Fruit fly (Drosophila melanogaster) whole organism, embryonic: ENCODE results near the gene CG17111.

Experiments used
- Aef1 ChIP-seq: fragments of 200-800 bp; sonication (Bioruptor generic); IDR thresholded peaks from 3 replicates; pipeline ENCODE4 v1.3.6; 2022; ENCODE audit warnings: missing biosample characterization, missing genetic modification characterization
- CG1024 ChIP-seq: fragments of 200-800 bp; sonication (Bioruptor generic); IDR thresholded peaks from 2 replicates; pipeline ENCODE4 v1.3.6; 2022; ENCODE audit warnings: missing biosample characterization, missing genetic modification characterization
- CG10366 ChIP-seq: fragments of 200-800 bp; sonication (Bioruptor generic); IDR thresholded peaks from 2 replicates; pipeline ENCODE4 v1.3.6; 2022; ENCODE audit warnings: missing biosample characterization, missing genetic modification characterization
- CG10543 ChIP-seq: fragments of 200-800 bp; sonication (Bioruptor generic); optimal IDR thresholded peaks from 3 replicates; lab custom pipeline; 2017; ENCODE audit warnings: missing biosample characterization, mild to moderate bottlenecking, missing genetic modification characterization, moderate library complexity
- CG10565 ChIP-seq: fragments of 200-800 bp; sonication (Bioruptor generic); optimal IDR thresholded peaks from 3 replicates; lab custom pipeline; 2016; ENCODE audit warnings: missing biosample characterization, mild to moderate bottlenecking, missing genetic modification characterization
- CG13424 ChIP-seq: fragments of 200-800 bp; sonication (Bioruptor generic); optimal IDR thresholded peaks from 2 replicates; lab custom pipeline; 2019; ENCODE audit warnings: missing biosample characterization, mild to moderate bottlenecking, missing genetic modification characterization, moderate library complexity
- CG14667 ChIP-seq: fragments of 200-800 bp; sonication (Bioruptor generic); IDR thresholded peaks from 2 replicates; pipeline ENCODE4 v1.3.6; 2022; ENCODE audit warnings: missing biosample characterization, missing genetic modification characterization
- CG17186 ChIP-seq: fragments of 200-800 bp; sonication (Bioruptor generic); optimal IDR thresholded peaks from 3 replicates; lab custom pipeline; 2017; ENCODE audit warnings: missing biosample characterization, missing genetic modification reagents, missing genetic modification characterization
- CG2202 ChIP-seq: fragments of 200-800 bp; sonication (Bioruptor generic); optimal IDR thresholded peaks from 2 replicates; lab custom pipeline; 2018; ENCODE audit warnings: missing biosample characterization, mild to moderate bottlenecking, missing genetic modification characterization
- CG4707 ChIP-seq: fragments of 200-800 bp; sonication (Bioruptor generic); optimal IDR thresholded peaks from 2 replicates; lab custom pipeline; 2018; ENCODE audit warnings: missing biosample characterization, mild to moderate bottlenecking, missing genetic modification characterization, moderate library complexity
- CG6254 ChIP-seq: fragments of 200-800 bp; sonication (Bioruptor generic); optimal IDR thresholded peaks from 3 replicates; lab custom pipeline; 2017; ENCODE audit warnings: mild to moderate bottlenecking, missing biosample characterization, missing genetic modification reagents, missing genetic modification characterization
- CG6854 ChIP-seq: fragments of 200-800 bp; sonication (Bioruptor generic); optimal IDR thresholded peaks from 3 replicates; lab custom pipeline; 2017; ENCODE audit warnings: missing biosample characterization, mild to moderate bottlenecking, missing genetic modification characterization
- CG9932 ChIP-seq: fragments of 200-800 bp; sonication (Bioruptor generic); IDR thresholded peaks from 2 replicates; pipeline ENCODE4 v1.3.6; 2022; ENCODE audit warnings: missing biosample characterization, missing genetic modification characterization
- Camta ChIP-seq: fragments of 200-800 bp; sonication (Bioruptor generic); optimal IDR thresholded peaks from 2 replicates; lab custom pipeline; 2016; ENCODE audit warnings: missing biosample characterization, missing genetic modification characterization
- CrebB ChIP-seq: fragments of 200-800 bp; sonication (Bioruptor generic); optimal IDR thresholded peaks from 3 replicates; lab custom pipeline; 2018; ENCODE audit warnings: missing biosample characterization, mild to moderate bottlenecking, missing genetic modification characterization
- Doc2 ChIP-seq: fragments of 200-800 bp; sonication (Bioruptor generic); IDR thresholded peaks from 2 replicates; pipeline ENCODE4 v1.3.6; 2022; ENCODE audit warnings: missing biosample characterization, missing genetic modification characterization
- Fer3 ChIP-seq: fragments of 200-800 bp; sonication (Bioruptor generic); optimal IDR thresholded peaks from 2 replicates; lab custom pipeline; 2018; ENCODE audit warnings: missing biosample characterization, mild to moderate bottlenecking, missing genetic modification characterization, moderate library complexity
- HLH3B ChIP-seq: fragments of 200-800 bp; sonication (Bioruptor generic); IDR thresholded peaks from 2 replicates; pipeline ENCODE4 v1.3.6; 2022; ENCODE audit warnings: missing biosample characterization, missing genetic modification characterization
- Hand ChIP-seq: fragments of 200-800 bp; sonication (Bioruptor generic); optimal IDR thresholded peaks from 2 replicates; lab custom pipeline; 2017; ENCODE audit warnings: mild to moderate bottlenecking, missing biosample characterization, missing genetic modification reagents, missing genetic modification characterization
- Hmr ChIP-seq: fragments of 200-800 bp; sonication (Bioruptor generic); optimal IDR thresholded peaks from 3 replicates; lab custom pipeline; 2017; ENCODE audit warnings: mild to moderate bottlenecking, missing biosample characterization, missing genetic modification reagents, missing genetic modification characterization
- Hr39 ChIP-seq: fragments of >200 bp; optimal IDR thresholded peaks from 2 replicates; lab custom pipeline; 2017
- MBD-R2 ChIP-seq: fragments of 200-800 bp; sonication (Bioruptor generic); IDR thresholded peaks from 2 replicates; pipeline ENCODE4 v1.3.6; 2022; ENCODE audit warnings: missing biosample characterization, missing genetic modification characterization
- NFAT ChIP-seq: fragments of 200-800 bp; sonication (Bioruptor generic); IDR thresholded peaks from 2 replicates; pipeline ENCODE4 v1.3.6; 2022; ENCODE audit warnings: missing biosample characterization, missing genetic modification characterization
- Nf-YB ChIP-seq: fragments of 200-800 bp; sonication (Bioruptor generic); optimal IDR thresholded peaks from 3 replicates; lab custom pipeline; 2019; ENCODE audit warnings: missing biosample characterization, mild to moderate bottlenecking, missing genetic modification characterization, moderate library complexity
- Oli ChIP-seq: fragments of 200-800 bp; sonication (Bioruptor generic); optimal IDR thresholded peaks from 2 replicates; lab custom pipeline; 2018; ENCODE audit warnings: missing biosample characterization, mild to moderate bottlenecking, missing genetic modification characterization, moderate library complexity
- Pdp1 ChIP-seq, 2 experiments: fragments of 200-800 bp; sonication (Bioruptor generic); optimal IDR thresholded peaks; 3 replicates each; lab custom pipeline; 2016; ENCODE audit warnings: missing biosample characterization in 2 of 2, missing genetic modification characterization in 2 of 2, mild to moderate bottlenecking in 1 of 2, moderate library complexity in 1 of 2
- Ptx1 ChIP-seq: fragments of 200-800 bp; sonication (Bioruptor generic); IDR thresholded peaks from 2 replicates; pipeline ENCODE4 v1.3.6; 2022; ENCODE audit warnings: missing biosample characterization, missing genetic modification characterization
- Side ChIP-seq: fragments of 200-800 bp; sonication (Bioruptor generic); optimal IDR thresholded peaks from 2 replicates; lab custom pipeline; 2016; ENCODE audit warnings: missing biosample characterization, missing genetic modification characterization
- Sry-δ ChIP-seq: fragments of 200-800 bp; sonication (Bioruptor generic); optimal IDR thresholded peaks from 2 replicates; lab custom pipeline; 2016; ENCODE audit warnings: missing biosample characterization, missing genetic modification characterization
- Xrp1 ChIP-seq: fragments of 200-800 bp; sonication (Bioruptor generic); IDR thresholded peaks from 2 replicates; pipeline ENCODE4 v1.3.6; 2022; ENCODE audit warnings: missing biosample characterization, missing genetic modification characterization
- ac ChIP-seq: fragments of 200-800 bp; sonication (Bioruptor generic); optimal IDR thresholded peaks from 3 replicates; lab custom pipeline; 2017; ENCODE audit warnings: missing biosample characterization, mild to moderate bottlenecking, missing genetic modification characterization
- ato ChIP-seq: fragments of 200-800 bp; sonication (Bioruptor generic); IDR thresholded peaks from 2 replicates; pipeline ENCODE4 v1.3.6; 2022; ENCODE audit warnings: missing biosample characterization, missing genetic modification characterization; ENCODE audit not compliant: partially characterized antibody
- bbx ChIP-seq: fragments of 200-800 bp; sonication (Bioruptor generic); IDR thresholded peaks from 2 replicates; pipeline ENCODE4 v1.3.6; 2022; ENCODE audit warnings: missing biosample characterization, missing genetic modification characterization; ENCODE audit not compliant: partially characterized antibody
- bigmax ChIP-seq: fragments of 200-800 bp; sonication (Bioruptor generic); optimal IDR thresholded peaks from 2 replicates; lab custom pipeline; 2018; ENCODE audit warnings: missing biosample characterization, mild to moderate bottlenecking, missing genetic modification characterization
- chinmo ChIP-seq: fragments of 200-800 bp; sonication (Bioruptor generic); IDR thresholded peaks from 4 replicates; pipeline ENCODE4 v1.3.6; 2022; ENCODE audit warnings: missing biosample characterization, missing genetic modification characterization; ENCODE audit not compliant: partially characterized antibody
- jumu ChIP-seq: fragments of 200-800 bp; sonication (Bioruptor generic); optimal IDR thresholded peaks from 3 replicates; lab custom pipeline; 2016; ENCODE audit warnings: missing biosample characterization, missing genetic modification characterization
- klu ChIP-seq: fragments of 200-800 bp; sonication (Bioruptor generic); IDR thresholded peaks from 2 replicates; pipeline ENCODE4 v1.3.6; 2022; ENCODE audit warnings: missing biosample characterization, missing genetic modification characterization
- lola ChIP-seq, 3 experiments: fragments of >200 bp in 2 of 3; fragments of 200-800 bp in 1 of 3; sonication (Bioruptor generic) in 1 of 3; optimal IDR thresholded peaks; 2 replicates each; lab custom pipeline; 2017 to 2019; ENCODE audit warnings: missing biosample characterization in 3 of 3, missing genetic modification characterization in 3 of 3, mild to moderate bottlenecking in 1 of 3, moderate library complexity in 1 of 3
- lov ChIP-seq, 2 experiments: fragments of 200-800 bp in 1 of 2; fragments of >200 bp in 1 of 2; sonication (Bioruptor generic) in 1 of 2; IDR thresholded peaks in 1 of 2; optimal IDR thresholded peaks in 1 of 2; 2 replicates in 1 of 2; 3 replicates in 1 of 2; pipeline versions ENCODE4 v1.3.6 to Lab custom; 2017 to 2022; ENCODE audit warnings: missing biosample characterization in 1 of 2, missing genetic modification characterization in 1 of 2
- nerfin-2 ChIP-seq: fragments of 200-800 bp; sonication (Bioruptor generic); IDR thresholded peaks from 2 replicates; pipeline ENCODE4 v1.3.6; 2022; ENCODE audit warnings: missing biosample characterization, missing genetic modification characterization; ENCODE audit not compliant: partially characterized antibody
- sens ChIP-seq: fragments of 200-800 bp; sonication (Bioruptor generic); peaks from one replicate; lab custom pipeline; 2016; ENCODE audit warnings: missing biosample characterization, missing genetic modification characterization
- sisA ChIP-seq: fragments of 200-800 bp; sonication (Bioruptor generic); IDR thresholded peaks from 2 replicates; pipeline ENCODE4 v1.3.6; 2022; ENCODE audit warnings: missing biosample characterization, missing genetic modification characterization
- sqz ChIP-seq: fragments of 200-800 bp; sonication (Bioruptor generic); optimal IDR thresholded peaks from 3 replicates; lab custom pipeline; 2018; ENCODE audit warnings: missing biosample characterization, mild to moderate bottlenecking, missing genetic modification characterization
- tgo ChIP-seq: fragments of 200-800 bp; sonication (Bioruptor generic); IDR thresholded peaks from 3 replicates; pipeline ENCODE4 v1.3.6; 2022; ENCODE audit warnings: missing biosample characterization, missing genetic modification characterization
- tin ChIP-seq: fragments of 200-800 bp; sonication (Bioruptor generic); optimal IDR thresholded peaks from 3 replicates; lab custom pipeline; 2016; ENCODE audit warnings: missing biosample characterization, missing genetic modification characterization
- tio ChIP-seq: fragments of 200-800 bp; sonication (Bioruptor generic); optimal IDR thresholded peaks from 2 replicates; lab custom pipeline; 2017; ENCODE audit warnings: missing biosample characterization, missing genetic modification characterization, inconsistent platforms
- tup ChIP-seq: fragments of 200-800 bp; sonication (Bioruptor generic); optimal IDR thresholded peaks from 2 replicates; lab custom pipeline; 2016; ENCODE audit warnings: missing biosample characterization, mild to moderate bottlenecking, missing genetic modification characterization, moderate library complexity
- vfl ChIP-seq: fragments of 200-800 bp; sonication (Bioruptor generic); optimal IDR thresholded peaks from 2 replicates; lab custom pipeline; 2016; ENCODE audit warnings: missing biosample characterization, missing genetic modification characterization
- wdn ChIP-seq: fragments of 200-800 bp; sonication (Bioruptor generic); IDR thresholded peaks from 2 replicates; pipeline ENCODE4 v1.3.6; 2022; ENCODE audit warnings: missing biosample characterization, missing genetic modification characterization

CG17111 gene

dm6 chr3R:23053936-23054335 lies 13.1 kb downstream of the CG17111 start, which contains the start of gene p53 (continued):
- TF ChIP-seq CG2202 (tag; lab: Kevin White, UChicago) (peak; percentile 60), sisA (GFP tag; lab: Robert Waterston, UW) (peak; percentile 24; the same call in 1 of the 2 replicates), CG9932 (GFP tag; lab: Robert Waterston, UW) (peak; percentile 75), CG10565 (GFP tag; lab: Kevin White, UChicago) (no peak), bigmax (peak; percentile 52), CG17186 (GFP tag; lab: Kevin White, UChicago) (peak; percentile 73), CG10543 (GFP tag; lab: Kevin White, UChicago) (peak; percentile 65), tgo (GFP tag; lab: Robert Waterston, UW) (peak; percentile 60; the same call in 2 of the 3 replicates), lov (optimal IDR thresholded peaks at IDR 0.05; lab: Kevin White, UChicago) (no peak), lov (GFP tag; IDR thresholded peaks at IDR 0.05; lab: Robert Waterston, UW) (peak; percentile 84; the same call in 2 of the 3 replicates), tup (no peak), Nf-YB (GFP tag; lab: Kevin White, UChicago) (peak; percentile 50), vfl (GFP tag; lab: Kevin White, UChicago) (peak; percentile 39), Side (GFP tag; lab: Kevin White, UChicago) (peak; percentile 71), lola (GFP tag; optimal IDR thresholded peaks at IDR 0.05; lab: Kevin White, UChicago) (peak in 1 of 3 experiments; percentile 45), Xrp1 (GFP tag; lab: Robert Waterston, UW) (no peak), Doc2 (no peak), Ptx1 (GFP tag; lab: Robert Waterston, UW) (peak; percentile 68), klu (GFP tag; lab: Robert Waterston, UW) (peak; percentile 42; the same call in 1 of the 2 replicates), CG13424 (tag; lab: Kevin White, UChicago) (peak; percentile 33), CG14667 (0 out of 2 replicates have a peak, but pooled peaks have one; percentile 8), ato (GFP tag; lab: Robert Waterston, UW) (peak; percentile 70), MBD-R2 (GFP tag; lab: Robert Waterston, UW) (peak; percentile 56), CG1024 (GFP tag; lab: Robert Waterston, UW) (peak; percentile 60), bbx (GFP tag; lab: Robert Waterston, UW) (peak; percentile 81), tin (peak; percentile 66), Sry-δ (GFP tag; lab: Kevin White, UChicago) (peak; percentile 74), Hr39 (lab: Kevin White, UChicago) (no peak), Fer3 (tag; lab: Kevin White, UChicago) (peak; percentile 81), tio (GFP tag; lab: Kevin White, UChicago) (no peak), sens (GFP tag; lab: Kevin White, UChicago) (peak; percentile 92), Hmr (GFP tag; lab: Kevin White, UChicago) (peak; percentile 86), Aef1 (GFP tag; lab: Robert Waterston, UW) (peak; percentile 30; the same call in 2 of the 3 replicates), nerfin-2 (GFP tag; lab: Robert Waterston, UW) (peak; percentile 40; the same call in 1 of the 2 replicates), HLH3B (GFP tag; lab: Robert Waterston, UW) (peak; percentile 76), CG10366 (GFP tag; lab: Robert Waterston, UW) (peak; percentile 60), CG6254 (GFP tag; lab: Kevin White, UChicago) (peak; percentile 62), CG6854 (GFP tag; lab: Kevin White, UChicago) (peak; percentile 56), Pdp1 (GFP tag; optimal IDR thresholded peaks at IDR 0.05; lab: Kevin White, UChicago) (peak; percentile 57 to 59), ac (GFP tag; lab: Kevin White, UChicago) (peak; percentile 16), Hand (peak; percentile 35), sqz (GFP tag; lab: Kevin White, UChicago) (peak; percentile 45), CG4707 (peak; percentile 77), Oli (tag; lab: Kevin White, UChicago) (peak; percentile 46), wdn (GFP tag; lab: Robert Waterston, UW) (peak; percentile 49; the same call in 1 of the 2 replicates), jumu (GFP tag; lab: Kevin White, UChicago) (no peak), CrebB (tag; lab: Kevin White, UChicago) (peak; percentile 80), chinmo (0 out of 4 replicates have a peak, but pooled peaks have one; percentile 48), Camta (GFP tag; lab: Kevin White, UChicago) (peak; percentile 83), NFAT (GFP tag; lab: Robert Waterston, UW) (peak; percentile 67; the same call in 1 of the 2 replicates)
